Fruit fly (Drosophila melanogaster): ENCODE results near the gene tty.

Gene tty

DNA sequence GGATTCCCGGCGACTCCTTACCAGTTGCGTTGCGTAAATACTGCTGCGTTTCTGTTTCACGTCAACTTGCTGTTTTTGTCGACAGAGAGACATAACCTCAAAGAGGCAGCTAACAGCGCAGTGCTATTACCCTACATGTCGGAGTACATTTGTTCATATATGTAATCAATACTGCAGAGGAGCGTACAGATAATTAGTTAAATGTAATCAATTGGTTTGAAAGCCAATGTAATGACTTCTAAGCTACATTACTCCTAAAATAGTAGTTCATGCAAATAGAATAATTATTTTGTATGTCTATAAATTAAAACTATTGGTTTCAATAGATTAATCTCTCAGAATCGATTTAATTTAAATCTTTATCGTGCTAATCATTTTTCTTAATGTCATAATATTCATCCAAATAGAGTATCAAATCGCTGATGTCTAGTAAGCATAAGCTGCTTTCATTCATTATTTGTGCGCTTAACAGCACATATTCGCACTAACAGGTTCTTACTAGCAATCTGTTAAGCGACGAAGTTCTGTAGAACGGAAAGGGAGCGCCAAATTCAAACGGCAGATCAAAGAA is 20.2 kb downstream of the tty start, which contains the start of the genes SLIRP1 and anox (continued):
- TF ChIP-seq Eip74EF (GFP tag; optimal IDR thresholded peaks at IDR 0.05) (peak in 1 of 2 experiments; percentile 86), CG14710 (tag; optimal IDR thresholded peaks at IDR 0.05) (peak; percentile 92), CG30431 (GFP tag; optimal IDR thresholded peaks at IDR 0.05) (peak; percentile 70), CG15073 (GFP tag; optimal IDR thresholded peaks at IDR 0.05) (peak; percentile 7), Sry-δ (GFP tag; optimal IDR thresholded peaks at IDR 0.05) (peak; percentile 30), ems (GFP tag; optimal IDR thresholded peaks at IDR 0.05) (peak; percentile 54), Awh (GFP tag; IDR thresholded peaks at IDR 0.05) (peak; percentile 44; the same call in 1 of the 2 replicates), sc (optimal IDR thresholded peaks at IDR 0.05) (no peak), sc (GFP tag; optimal IDR thresholded peaks at IDR 0.05) (peak; percentile 72), CG10321 (GFP tag; IDR thresholded peaks at IDR 0.05) (peak; percentile 22; the same call in 1 of the 2 replicates), CG15696 (tag; optimal IDR thresholded peaks at IDR 0.05) (peak; percentile 68), CG5245 (GFP tag; optimal IDR thresholded peaks at IDR 0.05) (peak; percentile 69), Mad (GFP tag; optimal IDR thresholded peaks at IDR 0.05) (peak; percentile 41), B-H1 (GFP tag; IDR thresholded peaks at IDR 0.05) (peak; percentile 56; the same call in 1 of the 3 replicates), zf30C (GFP tag; optimal IDR thresholded peaks at IDR 0.05) (no peak), CG7928 (GFP tag; optimal IDR thresholded peaks at IDR 0.05) (peak; percentile 55), CG42726 (GFP tag; IDR thresholded peaks at IDR 0.05; ENCODE audit: partially characterized antibody) (no peak), trh (GFP tag; optimal IDR thresholded peaks at IDR 0.05) (peak; percentile 81), schlank (tag; optimal IDR thresholded peaks at IDR 0.05) (peak; percentile 67), ssp (GFP tag; IDR thresholded peaks at IDR 0.05) (peak; percentile 68), danr (GFP tag; IDR thresholded peaks at IDR 0.05) (peak; percentile 65), CG13287 (GFP tag; IDR thresholded peaks at IDR 0.05; ENCODE audit: partially characterized antibody) (no peak), ken (GFP tag; IDR thresholded peaks at IDR 0.05) (peak; percentile 65; the same call in 2 of the 3 replicates), CG11723 (GFP tag; optimal IDR thresholded peaks at IDR 0.05) (peak; percentile 56), mirr (GFP tag; optimal IDR thresholded peaks at IDR 0.05) (peak; percentile 58), Med (GFP tag) (peak; percentile 92), Sry-β (GFP tag; optimal IDR thresholded peaks at IDR 0.05) (peak; percentile 14), CG3995 (GFP tag; optimal IDR thresholded peaks at IDR 0.05) (peak; percentile 43), CG17829 (tag; optimal IDR thresholded peaks at IDR 0.05) (peak; percentile 87), Hey (tag; optimal IDR thresholded peaks at IDR 0.05) (no peak), row (GFP tag; IDR thresholded peaks at IDR 0.05) (peak; percentile 96), CG4820 (GFP tag; optimal IDR thresholded peaks at IDR 0.05) (peak; percentile 72), shn (GFP tag; optimal IDR thresholded peaks at IDR 0.05) (peak; percentile 84), Meics (GFP tag; optimal IDR thresholded peaks at IDR 0.05) (peak; percentile 91), sug (tag; optimal IDR thresholded peaks at IDR 0.05) (peak; percentile 83), mld (GFP tag; IDR thresholded peaks at IDR 0.05; ENCODE audit: partially characterized antibody) (no peak), chn (GFP tag; optimal IDR thresholded peaks at IDR 0.05) (peak; percentile 59), CG6689 (GFP tag; IDR thresholded peaks at IDR 0.05) (peak; percentile 89), Doc2 (GFP tag; IDR thresholded peaks at IDR 0.05) (no peak), cg (GFP tag; optimal IDR thresholded peaks at IDR 0.05) (no peak), HHEX (GFP tag; optimal IDR thresholded peaks at IDR 0.05) (peak; percentile 80), Hr78 (GFP tag; optimal IDR thresholded peaks at IDR 0.05) (peak in 1 of 2 experiments; percentile 59), ro (GFP tag; IDR thresholded peaks at IDR 0.05) (peak; percentile 29; the same call in 1 of the 2 replicates), Neu2 (GFP tag; optimal IDR thresholded peaks at IDR 0.05; ENCODE audit: borderline replicate concordance) (no peak), rib (GFP tag; IDR thresholded peaks at IDR 0.05) (0 out of 2 replicates have a peak, but pooled peaks have one; percentile 33), CG15479 (GFP tag; optimal IDR thresholded peaks at IDR 0.05) (no peak), CG7839 (tag; optimal IDR thresholded peaks at IDR 0.05) (peak; percentile 94), luna (GFP tag; optimal IDR thresholded peaks at IDR 0.05) (peak; percentile 56), nerfin-1 (tag; optimal IDR thresholded peaks at IDR 0.05) (peak; percentile 82)
